Worm (Caenorhabditis elegans) whole organism, young adult: ENCODE results near the gene srbc-34.

Experiments
- B0035.1 ChIP-seq: sonication (generic microtip); optimal IDR thresholded peaks from 2 replicates; lab custom pipeline; 2016; ENCODE audit warnings: missing genetic modification characterization, mild to moderate bottlenecking, missing compliant biosample characterization, missing genotype, missing genetic modification reagents
- B0336.3 ChIP-seq: fragments of 200-800 bp; sonication (Bioruptor generic); IDR thresholded peaks from 2 replicates; pipeline ENCODE4 v1.3.6; 2022; ENCODE audit warnings: missing genetic modification characterization, missing compliant biosample characterization
- F10E7.11 ChIP-seq: sonication (generic microtip); optimal IDR thresholded peaks from 2 replicates; lab custom pipeline; 2017; ENCODE audit warnings: mild to moderate bottlenecking, missing genetic modification characterization, moderate library complexity, missing compliant biosample characterization
- F22D6.2 ChIP-seq: sonication (generic microtip); optimal IDR thresholded peaks from 2 replicates; lab custom pipeline; 2016; ENCODE audit warnings: mild to moderate bottlenecking, missing genetic modification characterization, missing compliant biosample characterization
- F33H1.4 ChIP-seq: fragments of 200-800 bp; sonication (Bioruptor generic); IDR thresholded peaks from 2 replicates; pipeline ENCODE4 v1.3.6; 2022; ENCODE audit warnings: missing genetic modification reagents, missing genetic modification characterization, missing compliant biosample characterization
- F37B4.10 ChIP-seq: fragments of 200-800 bp; sonication (Bioruptor generic); IDR thresholded peaks from 2 replicates; pipeline ENCODE4 v1.3.6; 2022; ENCODE audit warnings: missing genetic modification characterization, missing compliant biosample characterization
- F39B2.1 ChIP-seq: fragments of 200-800 bp; sonication (Bioruptor generic); IDR thresholded peaks from 2 replicates; pipeline ENCODE4 v1.3.6; 2022; ENCODE audit warnings: missing genetic modification reagents, missing genetic modification characterization, missing compliant biosample characterization
- F52B5.7 ChIP-seq: sonication (generic microtip); optimal IDR thresholded peaks from 2 replicates; lab custom pipeline; 2016; ENCODE audit warnings: mild to moderate bottlenecking, missing genetic modification characterization, missing compliant biosample characterization
- K11D2.4 ChIP-seq: fragments of 200-800 bp; sonication (Bioruptor generic); IDR thresholded peaks from 2 replicates; pipeline ENCODE4 v1.3.6; 2022; ENCODE audit warnings: missing genetic modification reagents, missing genetic modification characterization, missing compliant biosample characterization
- K12H6.12 ChIP-seq: fragments of 200-800 bp; sonication (Bioruptor generic); optimal IDR thresholded peaks from 2 replicates; lab custom pipeline; 2018; ENCODE audit warnings: mild to moderate bottlenecking, missing genetic modification characterization, missing compliant biosample characterization
- Y95B8A.8 ChIP-seq: fragments of 200-800 bp; sonication (Bioruptor generic); IDR thresholded peaks from 2 replicates; pipeline ENCODE4 v1.3.6; 2022; ENCODE audit warnings: missing genetic modification reagents, missing genetic modification characterization, missing compliant biosample characterization
- ama-1 ChIP-seq, 3 experiments: fragments of 150-350 bp in 1 of 3; sonication (generic microtip) in 2 of 3; optimal IDR thresholded peaks; 2 replicates each; lab custom pipeline; 2014 to 2018; ENCODE audit warnings: missing biosample characterization in 2 of 3, missing genetic modification characterization in 2 of 3, missing genetic modification reagents in 2 of 3
- athp-1 ChIP-seq: sonication (generic microtip); optimal IDR thresholded peaks from 2 replicates; lab custom pipeline; 2017; ENCODE audit warnings: mild to moderate bottlenecking, missing genetic modification characterization, missing compliant biosample characterization
- cebp-1 ChIP-seq, 2 experiments: fragments of 200-800 bp in 1 of 2; sonication (Bioruptor generic) in 1 of 2; sonication (generic microtip) in 1 of 2; IDR thresholded peaks in 1 of 2; optimal IDR thresholded peaks in 1 of 2; 2 replicates each; pipeline versions ENCODE4 v1.3.6 to Lab custom; 2017 to 2022; ENCODE audit warnings: missing compliant biosample characterization in 2 of 2, missing genetic modification characterization in 2 of 2, mild to moderate bottlenecking in 1 of 2, missing genetic modification reagents in 1 of 2, moderate library complexity in 1 of 2
- chd-7 ChIP-seq: sonication (generic microtip); optimal IDR thresholded peaks from 2 replicates; lab custom pipeline; 2016; ENCODE audit warnings: mild to moderate bottlenecking, missing genetic modification characterization, moderate library complexity, missing compliant biosample characterization
- dpff-1 ChIP-seq: sonication (generic microtip); optimal IDR thresholded peaks from 2 replicates; lab custom pipeline; 2017; ENCODE audit warnings: mild to moderate bottlenecking, missing genetic modification characterization, missing compliant biosample characterization
- ekl-4 ChIP-seq: fragments of 200-800 bp; sonication (Bioruptor generic); IDR thresholded peaks from 2 replicates; pipeline ENCODE4 v1.3.6; 2022; ENCODE audit warnings: missing genetic modification reagents, missing genetic modification characterization, missing compliant biosample characterization
- fkh-3 ChIP-seq: sonication (generic microtip); optimal IDR thresholded peaks from 2 replicates; lab custom pipeline; 2016; ENCODE audit warnings: mild to moderate bottlenecking, missing genetic modification characterization, missing compliant biosample characterization
- him-1 ChIP-seq: sonication (generic microtip); optimal IDR thresholded peaks from 2 replicates; lab custom pipeline; 2016; ENCODE audit warnings: missing genotype, missing genetic modification reagents, missing genetic modification characterization, missing compliant biosample characterization
- hrde-1 ChIP-seq: sonication (generic microtip); optimal IDR thresholded peaks from 2 replicates; lab custom pipeline; 2016; ENCODE audit warnings: missing genetic modification characterization, mild to moderate bottlenecking, missing compliant biosample characterization, moderate library complexity, missing genotype, missing genetic modification reagents, borderline replicate concordance
- let-526 ChIP-seq: fragments of 200-800 bp; sonication (Bioruptor generic); IDR thresholded peaks from 2 replicates; pipeline ENCODE4 v1.3.6; 2022; ENCODE audit warnings: missing genetic modification reagents, missing genetic modification characterization, missing compliant biosample characterization
- lsy-27 ChIP-seq: sonication (generic microtip); optimal IDR thresholded peaks from 2 replicates; lab custom pipeline; 2017; ENCODE audit warnings: missing genetic modification characterization, mild to moderate bottlenecking, missing compliant biosample characterization, antibody characterized with exemption, missing genotype, borderline replicate concordance; ENCODE audit not compliant: insufficient read depth
- madf-6 ChIP-seq: fragments of 200-800 bp; sonication (Bioruptor generic); IDR thresholded peaks from 2 replicates; pipeline ENCODE4 v1.3.6; 2022; ENCODE audit warnings: missing genetic modification reagents, missing genetic modification characterization, missing compliant biosample characterization
- madf-8 ChIP-seq: fragments of 200-800 bp; sonication (Bioruptor generic); conservative IDR thresholded peaks from 2 replicates; pipeline ENCODE4 v1.3.6; 2022; ENCODE audit warnings: missing genetic modification reagents, missing genetic modification characterization, missing compliant biosample characterization
- mel-28 ChIP-seq: sonication (generic microtip); optimal IDR thresholded peaks from 2 replicates; lab custom pipeline; 2016; ENCODE audit warnings: borderline replicate concordance, mild to moderate bottlenecking, missing genetic modification characterization, missing compliant biosample characterization
- mxl-1 ChIP-seq: sonication (generic microtip); optimal IDR thresholded peaks from 2 replicates; lab custom pipeline; 2016; ENCODE audit warnings: missing genetic modification characterization, missing compliant biosample characterization
- nhr-27 ChIP-seq: fragments of 200-800 bp; sonication (Bioruptor generic); optimal IDR thresholded peaks from 2 replicates; lab custom pipeline; 2018; ENCODE audit warnings: mild to moderate bottlenecking, missing genetic modification characterization, moderate library complexity, missing compliant biosample characterization
- nhr-80 ChIP-seq: sonication (generic microtip); optimal IDR thresholded peaks from 2 replicates; lab custom pipeline; 2016; ENCODE audit warnings: missing genetic modification characterization, missing compliant biosample characterization
- rcor-1 ChIP-seq: fragments of 200-800 bp; sonication (Bioruptor generic); IDR thresholded peaks from 2 replicates; pipeline ENCODE4 v1.3.6; 2022; ENCODE audit warnings: missing genetic modification reagents, missing genetic modification characterization, missing compliant biosample characterization
- rec-8 ChIP-seq, 2 experiments: sonication (generic microtip); optimal IDR thresholded peaks; 2 replicates each; lab custom pipeline; 2016; ENCODE audit warnings: mild to moderate bottlenecking in 2 of 2, missing genetic modification characterization in 2 of 2, missing genetic modification reagents in 2 of 2, missing genotype in 2 of 2, missing biosample characterization in 1 of 2, missing compliant biosample characterization in 1 of 2, moderate library complexity in 1 of 2
- sdz-38 ChIP-seq: sonication (generic microtip); optimal IDR thresholded peaks from 2 replicates; lab custom pipeline; 2016; ENCODE audit warnings: missing genotype, missing genetic modification characterization, missing compliant biosample characterization
- snpc-3.4 ChIP-seq: sonication (generic microtip); optimal IDR thresholded peaks from 2 replicates; lab custom pipeline; 2017; ENCODE audit warnings: missing genetic modification characterization, mild to moderate bottlenecking, missing compliant biosample characterization, antibody characterized with exemption, moderate library complexity, missing genotype, missing genetic modification reagents
- snpc-4 ChIP-seq, 5 experiments: fragments of 150-350 bp in 1 of 5; sonication (generic microtip) in 4 of 5; optimal IDR thresholded peaks; 2 replicates each; lab custom pipeline; 2014 to 2018; ENCODE audit warnings: missing genetic modification characterization in 5 of 5, missing biosample characterization in 3 of 5, antibody characterized with exemption in 2 of 5, mild to moderate bottlenecking in 2 of 5, missing compliant biosample characterization in 2 of 5, missing genotype in 2 of 5, moderate library complexity in 2 of 5, missing genetic modification reagents in 1 of 5
- somi-1 ChIP-seq: fragments of 200-800 bp; sonication (Bioruptor generic); optimal IDR thresholded peaks from 2 replicates; lab custom pipeline; 2018; ENCODE audit warnings: mild to moderate bottlenecking, missing genetic modification characterization, missing compliant biosample characterization
- ztf-25 ChIP-seq: fragments of 200-800 bp; sonication (Bioruptor generic); IDR thresholded peaks from 2 replicates; pipeline ENCODE4 v1.3.6; 2022; ENCODE audit warnings: missing genetic modification reagents, missing genetic modification characterization, missing compliant biosample characterization
- ztf-26 ChIP-seq: sonication (generic microtip); optimal IDR thresholded peaks from 2 replicates; lab custom pipeline; 2017; ENCODE audit warnings: missing genetic modification characterization, missing compliant biosample characterization

Gene srbc-34

DNA sequence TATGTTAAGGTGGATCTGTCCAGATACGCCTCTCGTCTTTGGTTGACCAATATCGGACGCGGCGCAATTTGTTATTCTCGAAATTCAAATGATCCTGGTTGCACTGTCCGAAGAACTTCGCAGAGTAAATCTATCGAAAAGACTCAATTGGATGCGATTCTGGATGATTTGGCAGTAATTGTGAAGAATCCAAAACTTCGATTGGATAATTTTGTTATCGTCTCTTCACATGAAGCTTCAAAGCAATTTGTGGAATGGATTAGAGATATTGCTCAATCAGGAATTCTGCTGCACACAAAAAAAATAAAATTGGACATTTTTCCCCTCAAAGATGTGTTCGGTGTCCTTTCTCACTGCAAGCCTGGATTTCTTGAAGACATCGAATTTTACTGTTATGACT, 6.5 kb upstream of the srbc-34 start:
- TF ChIP-seq fkh-3 (tag; lab: Kevin White, UChicago) (no peak), ztf-26 (tag; lab: Kevin White, UChicago) (no peak), F22D6.2 (tag; lab: Kevin White, UChicago) (no peak), him-1 (tag; lab: Kevin White, UChicago) (no peak), F39B2.1 (GFP tag; lab: Robert Waterston, UW) (no peak), snpc-4 (GFP tag; optimal IDR thresholded peaks at IDR 0.05; lab: Kevin White, UChicago) (no peak), snpc-4 (tag; optimal IDR thresholded peaks at IDR 0.05; lab: Kevin White, UChicago) (no peak), K11D2.4 (GFP tag; lab: Robert Waterston, UW) (no peak), cebp-1 (GFP tag; IDR thresholded peaks at IDR 0.05; lab: Robert Waterston, UW) (no peak), cebp-1 (tag; optimal IDR thresholded peaks at IDR 0.05; lab: Kevin White, UChicago) (no peak), chd-7 (no peak), dpff-1 (tag; lab: Kevin White, UChicago) (no peak), nhr-27 (no peak), F52B5.7 (tag; lab: Kevin White, UChicago) (no peak), sdz-38 (tag; lab: Kevin White, UChicago) (no peak), rcor-1 (GFP tag; lab: Robert Waterston, UW) (no peak), nhr-80 (tag; lab: Kevin White, UChicago) (no peak), rec-8 (tag; optimal IDR thresholded peaks at IDR 0.05; lab: Kevin White, UChicago) (no peak), madf-6 (GFP tag; lab: Robert Waterston, UW) (no peak), F33H1.4 (GFP tag; lab: Robert Waterston, UW) (no peak), snpc-3.4 (tag; lab: Kevin White, UChicago) (no peak), hrde-1 (no peak)
- TF ChIP-seq, all 124 proteins: peak for 0

DNA sequence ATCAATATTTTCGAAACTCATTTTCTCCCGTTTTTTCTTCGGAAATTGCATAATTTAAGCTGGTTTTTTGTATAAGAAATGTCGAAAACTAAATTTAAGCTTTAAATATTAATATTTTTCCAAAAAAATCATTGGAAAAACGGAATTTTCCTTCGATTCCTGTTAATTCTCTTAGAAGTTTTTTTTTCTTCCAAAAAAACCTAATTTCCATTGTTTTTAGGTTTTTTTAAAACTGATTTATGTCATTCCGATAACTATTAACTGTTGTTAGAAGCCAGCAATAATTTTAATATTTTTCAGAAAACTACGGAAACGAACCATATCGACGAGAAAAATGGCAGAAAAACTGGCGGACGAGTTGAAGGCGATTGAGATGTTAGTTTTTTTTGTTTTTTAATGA, 4.8 kb upstream of the srbc-34 start, which contains the start of gene fbxa-114:
Gene fbxa-114 (plus strand): TSS at position 301 of the 400 bp plus-strand sequence.
- TF ChIP-seq mel-28 (tag; lab: Kevin White, UChicago) (no peak), athp-1 (tag; lab: Kevin White, UChicago) (no peak), let-526 (GFP tag; lab: Robert Waterston, UW) (no peak), K12H6.12 (no peak), B0035.1 (tag; lab: Kevin White, UChicago) (no peak), madf-8 (GFP tag; lab: Robert Waterston, UW) (no peak), F10E7.11 (no peak), K11D2.4 (GFP tag; lab: Robert Waterston, UW) (no peak), ama-1 (optimal IDR thresholded peaks at IDR 0.05; lab: Kevin White, UChicago) (no peak), ama-1 (GFP tag; optimal IDR thresholded peaks at IDR 0.05; lab: Kevin White, UChicago) (no peak), ekl-4 (GFP tag; lab: Robert Waterston, UW) (no peak), B0336.3 (GFP tag; lab: Robert Waterston, UW) (no peak), lsy-27 (tag; lab: Kevin White, UChicago) (no peak), ztf-25 (no peak), mxl-1 (tag; lab: Kevin White, UChicago) (no peak), F37B4.10 (GFP tag; lab: Robert Waterston, UW) (no peak)

DNA sequence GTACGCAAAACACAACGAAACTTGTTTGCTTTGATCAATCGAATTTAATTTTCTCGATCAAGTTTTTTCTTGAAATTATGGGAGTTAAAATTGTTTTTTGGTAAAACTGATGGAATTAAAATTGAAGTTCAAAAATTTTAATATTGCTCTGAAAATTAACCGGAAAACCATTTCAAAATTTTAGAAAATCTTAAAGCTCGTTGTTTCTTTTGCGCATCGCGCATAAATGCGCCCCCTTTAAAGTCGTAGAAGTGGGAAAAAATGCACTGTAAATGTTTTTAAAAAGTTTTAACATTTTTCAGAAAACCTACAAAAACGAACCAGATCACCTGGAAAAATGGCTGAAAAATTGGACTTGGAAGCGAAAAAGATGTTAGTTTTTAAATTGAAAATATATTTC, 3.0 kb upstream of the srbc-34 start, which contains the start of gene fbxa-113:
Gene fbxa-113 (plus strand): TSS at position 301 of the 400 bp plus-strand sequence.
- TF ChIP-seq him-1 (tag; lab: Kevin White, UChicago) (peak; percentile 39), somi-1 (GFP tag; lab: Kevin White, UChicago) (no peak), Y95B8A.8 (no peak)
